Worm (Caenorhabditis elegans) whole organism, young adult: Measurements from ENCODE around the gene C04B4.6.

Source experiments
- F37B4.10 ChIP-seq: fragments of 200-800 bp; sonication (Bioruptor generic); IDR thresholded peaks from 2 replicates; pipeline ENCODE4 v1.3.6; 2022; ENCODE audit warnings: missing genetic modification characterization, missing compliant biosample characterization
- F57C9.4 ChIP-seq: sonication (generic microtip); optimal IDR thresholded peaks from 2 replicates; lab custom pipeline; 2017; ENCODE audit warnings: mild to moderate bottlenecking, missing genetic modification characterization, missing compliant biosample characterization
- athp-1 ChIP-seq: sonication (generic microtip); optimal IDR thresholded peaks from 2 replicates; lab custom pipeline; 2017; ENCODE audit warnings: mild to moderate bottlenecking, missing genetic modification characterization, missing compliant biosample characterization
- attf-3 ChIP-seq: fragments of 200-800 bp; sonication (Bioruptor generic); conservative IDR thresholded peaks from 2 replicates; pipeline ENCODE4 v1.3.6; 2022; ENCODE audit warnings: missing genetic modification reagents, missing genetic modification characterization, missing compliant biosample characterization
- efl-1 ChIP-seq: fragments of 150-350 bp; optimal IDR thresholded peaks from 2 replicates; lab custom pipeline; 2014; ENCODE audit warnings: missing biosample characterization, missing genetic modification reagents, missing genetic modification characterization
- egl-44 ChIP-seq: fragments of 200-800 bp; sonication (Bioruptor generic); IDR thresholded peaks from 2 replicates; pipeline ENCODE4 v1.3.6; 2022; ENCODE audit warnings: missing genetic modification reagents, missing genetic modification characterization, missing compliant biosample characterization
- nhr-179 ChIP-seq: sonication (generic microtip); optimal IDR thresholded peaks from 2 replicates; lab custom pipeline; 2016; ENCODE audit warnings: mild to moderate bottlenecking, missing genetic modification characterization, missing compliant biosample characterization
- somi-1 ChIP-seq: fragments of 200-800 bp; sonication (Bioruptor generic); optimal IDR thresholded peaks from 2 replicates; lab custom pipeline; 2018; ENCODE audit warnings: mild to moderate bottlenecking, missing genetic modification characterization, missing compliant biosample characterization
- unc-62 ChIP-seq: fragments of 150-350 bp; optimal IDR thresholded peaks from 2 replicates; lab custom pipeline; 2014; ENCODE audit warnings: missing biosample characterization, missing genetic modification reagents, missing genetic modification characterization

DNA sequence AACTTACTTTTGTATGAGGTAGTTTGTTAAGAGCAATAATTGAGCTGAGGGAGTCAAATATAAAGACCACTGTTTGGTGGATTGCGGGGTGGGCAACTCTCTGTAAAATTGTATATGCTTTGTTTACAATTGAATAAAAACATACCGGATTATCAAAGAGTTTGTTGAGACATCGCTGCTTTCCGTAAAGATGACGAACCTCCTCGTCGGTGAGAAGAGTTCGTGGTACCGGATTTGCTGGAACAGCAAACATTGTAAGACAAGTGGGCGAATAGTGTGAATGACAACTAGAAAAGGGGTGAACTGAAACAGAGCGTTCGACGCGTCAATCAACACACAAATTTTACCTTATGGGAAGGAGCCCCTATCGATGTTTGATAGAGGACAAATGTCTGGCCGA lies 20.9 kb upstream of the C04B4.6 start, which contains the start of gene W06D11.2:
- TF ChIP-seq unc-62, result no peak
- TF ChIP-seq F57C9.4, result no peak
- TF ChIP-seq attf-3 (GFP tag; lab: Robert Waterston, UW), result no peak
- TF ChIP-seq egl-44 (GFP tag; lab: Robert Waterston, UW), result no peak
- no peak for TF ChIP-seq nhr-179 (tag; lab: Kevin White, UChicago)
- no peak for TF ChIP-seq F37B4.10 (GFP tag; lab: Robert Waterston, UW)
- TF ChIP-seq athp-1 (tag; lab: Kevin White, UChicago), result no peak
- TF ChIP-seq efl-1 (GFP tag; lab: Kevin White, UChicago), result no peak
- TF ChIP-seq somi-1 (GFP tag; lab: Kevin White, UChicago), result no peak
